Worm (Caenorhabditis elegans) whole organism, L1 larva: ENCODE results near the gene M03F8.5.

Source experiments
- Y116A8C.19 ChIP-seq: sonication (generic microtip); optimal IDR thresholded peaks from 2 replicates; lab custom pipeline; 2016; ENCODE audit warnings: missing compliant biosample characterization, missing genetic modification characterization, borderline replicate concordance
- ama-1 ChIP-seq: fragments of 150-350 bp; optimal IDR thresholded peaks from 2 replicates; lab custom pipeline; 2014
- blmp-1 ChIP-seq: fragments of 150-350 bp; optimal IDR thresholded peaks from 2 replicates; lab custom pipeline; 2014; ENCODE audit warnings: missing biosample characterization, missing genetic modification characterization
- ceh-63 ChIP-seq: fragments of 200-800 bp; sonication (Bioruptor generic); optimal IDR thresholded peaks from 2 replicates; lab custom pipeline; 2018; ENCODE audit warnings: mild to moderate bottlenecking, missing genetic modification characterization, missing compliant biosample characterization
- ceh-8 ChIP-seq: fragments of 200-800 bp; sonication (Bioruptor generic); optimal IDR thresholded peaks from 2 replicates; lab custom pipeline; 2018; ENCODE audit warnings: mild to moderate bottlenecking, missing genetic modification characterization, moderate library complexity, missing compliant biosample characterization
- ceh-88 ChIP-seq: fragments of 200-800 bp; sonication (Bioruptor generic); IDR thresholded peaks from 2 replicates; pipeline ENCODE4 v1.3.6; 2022; ENCODE audit warnings: missing genetic modification characterization, missing compliant biosample characterization
- ceh-90 ChIP-seq: sonication (generic microtip); optimal IDR thresholded peaks from 2 replicates; lab custom pipeline; 2016; ENCODE audit warnings: missing genetic modification characterization, missing compliant biosample characterization
- ces-1 ChIP-seq: fragments of 150-350 bp; optimal IDR thresholded peaks from 2 replicates; lab custom pipeline; 2014; ENCODE audit warnings: missing biosample characterization, missing genetic modification reagents, missing genetic modification characterization
- efl-1 ChIP-seq, 4 experiments: fragments of 150-350 bp; optimal IDR thresholded peaks in 3 of 4; peaks in 1 of 4; 1 replicate in 1 of 4; 2 replicates in 3 of 4; lab custom pipeline; 2014; ENCODE audit warnings: missing biosample characterization in 2 of 4, missing genetic modification characterization in 2 of 4, missing genetic modification reagents in 2 of 4
- efl-3 ChIP-seq: fragments of 200-800 bp; sonication (Bioruptor generic); optimal IDR thresholded peaks from 2 replicates; lab custom pipeline; 2018; ENCODE audit warnings: mild to moderate bottlenecking, missing genetic modification characterization, missing compliant biosample characterization
- egl-13 ChIP-seq: sonication (generic microtip); optimal IDR thresholded peaks from 2 replicates; lab custom pipeline; 2016; ENCODE audit warnings: missing genotype, missing genetic modification reagents, missing genetic modification characterization, missing compliant biosample characterization
- fkh-10 ChIP-seq: sonication (generic microtip); optimal IDR thresholded peaks from 2 replicates; lab custom pipeline; 2017; ENCODE audit warnings: missing biosample characterization, missing genetic modification reagents, missing genetic modification characterization
- fkh-8 ChIP-seq: sonication (generic microtip); optimal IDR thresholded peaks from 2 replicates; lab custom pipeline; 2016; ENCODE audit warnings: mild to moderate bottlenecking, missing genetic modification characterization, missing compliant biosample characterization
- hpl-2 ChIP-seq: fragments of 150-350 bp; optimal IDR thresholded peaks from 2 replicates; lab custom pipeline; 2014; ENCODE audit warnings: missing biosample characterization, missing genetic modification reagents, missing genetic modification characterization
- jun-1 ChIP-seq: fragments of 150-350 bp; optimal IDR thresholded peaks from 2 replicates; lab custom pipeline; 2014; ENCODE audit warnings: missing biosample characterization, missing genetic modification reagents, missing genetic modification characterization
- mef-2 ChIP-seq: fragments of 150-350 bp; optimal IDR thresholded peaks from 2 replicates; lab custom pipeline; 2014; ENCODE audit warnings: missing biosample characterization, missing genetic modification characterization
- mep-1 ChIP-seq: fragments of 150-350 bp; optimal IDR thresholded peaks from 2 replicates; lab custom pipeline; 2014; ENCODE audit warnings: missing biosample characterization, missing genetic modification characterization
- nhr-85 ChIP-seq: sonication (generic microtip); peaks from one replicate; lab custom pipeline; 2016; ENCODE audit warnings: missing genetic modification characterization, inconsistent platforms, missing compliant biosample characterization
- nhr-90 ChIP-seq: sonication (generic microtip); optimal IDR thresholded peaks from 2 replicates; lab custom pipeline; 2016; ENCODE audit warnings: mild to moderate bottlenecking, missing genetic modification characterization, missing compliant biosample characterization; ENCODE audit not compliant: poor library complexity
- snu-23 ChIP-seq: sonication (generic microtip); optimal IDR thresholded peaks from 2 replicates; lab custom pipeline; 2016; ENCODE audit warnings: missing genetic modification characterization, missing compliant biosample characterization
- tbx-2 ChIP-seq: sonication (generic microtip); optimal IDR thresholded peaks from 2 replicates; lab custom pipeline; 2016; ENCODE audit warnings: missing genetic modification characterization, missing compliant biosample characterization
- tlp-1 ChIP-seq: fragments of 150-350 bp; optimal IDR thresholded peaks from 2 replicates; lab custom pipeline; 2014; ENCODE audit warnings: missing biosample characterization, missing genetic modification characterization
- unc-130 ChIP-seq: fragments of 150-350 bp; optimal IDR thresholded peaks from 2 replicates; lab custom pipeline; 2017; ENCODE audit warnings: missing biosample characterization, missing genetic modification characterization, inconsistent platforms
- unc-30 ChIP-seq: sonication (generic microtip); optimal IDR thresholded peaks from 2 replicates; lab custom pipeline; 2017; ENCODE audit warnings: missing biosample characterization, missing genetic modification characterization
- unc-86 ChIP-seq: sonication (generic microtip); optimal IDR thresholded peaks from 2 replicates; lab custom pipeline; 2016; ENCODE audit warnings: missing genetic modification characterization, missing compliant biosample characterization
- vab-15 ChIP-seq: sonication (generic microtip); optimal IDR thresholded peaks from 2 replicates; lab custom pipeline; 2017; ENCODE audit warnings: missing genotype, mild to moderate bottlenecking, missing genetic modification characterization, missing compliant biosample characterization
- zip-4 ChIP-seq: fragments of 200-800 bp; sonication (Bioruptor generic); optimal IDR thresholded peaks from 2 replicates; lab custom pipeline; 2018; ENCODE audit warnings: mild to moderate bottlenecking, missing genetic modification characterization, moderate library complexity, missing compliant biosample characterization
- ztf-11 ChIP-seq, 2 experiments: sonication (generic microtip); optimal IDR thresholded peaks; 2 replicates each; lab custom pipeline; 2016 to 2017; ENCODE audit warnings: missing genetic modification characterization in 2 of 2, missing biosample characterization in 1 of 2, missing compliant biosample characterization in 1 of 2
- ztf-4 ChIP-seq: fragments of 150-350 bp; optimal IDR thresholded peaks from 2 replicates; lab custom pipeline; 2014; ENCODE audit warnings: missing biosample characterization, missing genetic modification characterization

M03F8.5 gene

ce11 chrV:5936691-5937090 is at the start of gene M03F8.5, which contains the start of gene M03F8.7:
Gene M03F8.5 (minus strand): TSS chrV:5936791.
Gene M03F8.7 (plus strand): TSS chrV:5936939.
- TF ChIP-seq vab-15 (tag; lab: Kevin White, UChicago) (no peak), ama-1 (lab: Kevin White, UChicago) (no peak)
- TF ChIP-seq, all 84 proteins: peak for 0

ce11 chrV:5984244-5984643 is 47.7 kb upstream of the M03F8.5 start:
- TF ChIP-seq ceh-88 (GFP tag; lab: Robert Waterston, UW) = no peak
- TF ChIP-seq fkh-8 = no peak
- no peak for TF ChIP-seq efl-3 (GFP tag; lab: Kevin White, UChicago)
- TF ChIP-seq unc-30 (tag; lab: Kevin White, UChicago) = no peak
- no peak for TF ChIP-seq nhr-85
- TF ChIP-seq ceh-63 = no peak
- no peak for TF ChIP-seq snu-23 (GFP tag; lab: Kevin White, UChicago)
- TF ChIP-seq vab-15 (tag; lab: Kevin White, UChicago) = no peak

ce11 chrV:5983380-5983779 is 46.8 kb upstream of the M03F8.5 start, which contains the start of gene dhs-16:
Gene dhs-16 (plus strand): TSS chrV:5983745.
- TF ChIP-seq unc-86 (tag; lab: Kevin White, UChicago) = no peak
- TF ChIP-seq efl-1 (optimal IDR thresholded peaks at IDR 0.05; lab: Kevin White, UChicago) = no peak
- peak in 1 of 2 experiments; percentile 46 for TF ChIP-seq efl-1 (GFP tag; optimal IDR thresholded peaks at IDR 0.05 in 1 of 2; lab: Kevin White, UChicago)

- peak; percentile 64 for TF ChIP-seq blmp-1 (tag; lab: Kevin White, UChicago)
- TF ChIP-seq ceh-8 (GFP tag; lab: Kevin White, UChicago) = no peak
Measured at ce11 chrV:5982722-5983121, 46.1 kb upstream of the M03F8.5 start.

- TF ChIP-seq Y116A8C.19 = no peak
Measured at ce11 chrV:5975724-5976123, 39.1 kb upstream of the M03F8.5 start, which contains the start of gene acy-2. Gene acy-2 (plus strand): TSS chrV:5976024.

ce11 chrV:5973713-5974112 is 37.1 kb upstream of the M03F8.5 start:
- no peak for TF ChIP-seq fkh-10 (GFP tag; lab: Kevin White, UChicago)

ce11 chrV:5972582-5972981 is 36.0 kb upstream of the M03F8.5 start:
- no peak for TF ChIP-seq ceh-88 (GFP tag; lab: Robert Waterston, UW)
- TF ChIP-seq unc-130 (tag; lab: Kevin White, UChicago) = no peak
- no peak for TF ChIP-seq tbx-2 (tag; lab: Kevin White, UChicago)
- no peak for TF ChIP-seq ztf-11 (tag; optimal IDR thresholded peaks at IDR 0.05; lab: Kevin White, UChicago)
- TF ChIP-seq unc-86 (tag; lab: Kevin White, UChicago) = no peak
- TF ChIP-seq mef-2 (tag; lab: Kevin White, UChicago) = no peak
- no peak for TF ChIP-seq jun-1 (tag; lab: Kevin White, UChicago)
- no peak for TF ChIP-seq hpl-2 (GFP tag; lab: Kevin White, UChicago)
- no peak for TF ChIP-seq ztf-4
- TF ChIP-seq ces-1 (GFP tag; lab: Kevin White, UChicago) = no peak
- no peak for TF ChIP-seq ceh-90
- no peak for TF ChIP-seq nhr-90
- TF ChIP-seq zip-4 (GFP tag; lab: Kevin White, UChicago) = no peak
- no peak for TF ChIP-seq egl-13 (tag; lab: Kevin White, UChicago)
- no peak for TF ChIP-seq tlp-1 (tag; lab: Kevin White, UChicago)
- no peak for TF ChIP-seq mep-1
